Fruit fly (Drosophila melanogaster) S2 (cell line): ENCODE results near the gene alpha-Spec.
A peak's percentile ranks its signal among the peaks of the same experiment; 100 is the strongest.

Experiments
- CG8478 ChIP-seq: fragments of >200 bp; optimal IDR thresholded peaks from 2 replicates; lab custom pipeline; 2018
- CTCF ChIP-seq, 2 experiments: fragments of >200 bp; optimal IDR thresholded peaks; 2 replicates each; lab custom pipeline; 2018

The alpha-Spec gene

DNA sequence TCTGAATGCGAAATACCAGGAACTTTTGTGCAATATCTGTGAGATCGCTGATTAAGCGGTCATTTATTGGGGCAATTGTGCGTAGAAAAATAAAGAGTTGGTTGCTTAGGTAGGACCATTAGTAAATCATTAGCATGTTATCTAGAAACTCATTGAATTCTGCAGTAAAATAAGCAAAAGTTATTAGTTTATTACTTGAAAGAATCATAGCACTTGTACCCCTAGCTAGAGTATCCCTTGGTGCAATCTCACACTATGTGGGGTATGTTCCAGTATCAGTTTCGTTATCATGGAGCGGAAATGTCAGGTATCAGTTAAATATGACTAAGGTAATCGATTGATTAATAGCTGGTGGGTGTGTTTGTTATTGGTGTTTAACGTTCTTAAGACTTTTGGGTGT, 49.7 kb downstream of the alpha-Spec start:
- no peak for TF ChIP-seq CTCF (optimal IDR thresholded peaks at IDR 0.05; lab: Kevin White, UChicago)
- no peak for TF ChIP-seq CG8478 (lab: Kevin White, UChicago)

DNA sequence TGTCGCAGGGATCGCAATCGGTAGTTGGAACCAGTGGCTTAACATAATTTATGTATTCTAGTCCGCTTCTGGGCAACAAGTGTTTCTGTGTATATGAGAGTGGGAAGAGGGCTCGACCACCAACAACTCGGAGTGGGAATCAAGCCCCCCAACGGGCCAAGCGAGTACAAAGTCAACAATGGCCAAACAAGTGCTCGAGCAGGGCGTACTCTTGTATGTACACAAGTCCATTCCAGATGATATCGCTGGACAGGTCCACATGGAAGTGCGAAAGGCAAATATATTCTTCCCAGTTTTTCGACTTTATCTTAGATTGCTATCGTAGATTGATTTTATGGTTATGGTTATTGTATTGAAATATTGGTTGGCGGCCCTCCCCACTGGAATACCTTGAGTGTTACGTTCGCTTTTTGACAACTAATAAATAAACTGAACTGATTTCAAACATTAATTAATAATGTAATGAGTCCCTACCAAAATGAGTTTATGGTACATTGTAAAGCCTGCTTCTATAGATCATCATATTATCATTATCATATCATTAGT, 52.5 kb downstream of the alpha-Spec start:
- TF ChIP-seq CTCF (optimal IDR thresholded peaks at IDR 0.05; lab: Kevin White, UChicago) (no peak), CG8478 (lab: Kevin White, UChicago) (no peak)

- TF ChIP-seq CG8478 (lab: Kevin White, UChicago), result no peak
- no peak for TF ChIP-seq CTCF (optimal IDR thresholded peaks at IDR 0.05; lab: Kevin White, UChicago)
Observed at dm6 chr3L:1741655-1742551, 53.2 kb downstream of the alpha-Spec start.

- TF ChIP-seq CG8478 (lab: Kevin White, UChicago) (no peak), CTCF (optimal IDR thresholded peaks at IDR 0.05; lab: Kevin White, UChicago) (no peak)
Observed at dm6 chr3L:1741107-1741506, 54.0 kb downstream of the alpha-Spec start.

DNA sequence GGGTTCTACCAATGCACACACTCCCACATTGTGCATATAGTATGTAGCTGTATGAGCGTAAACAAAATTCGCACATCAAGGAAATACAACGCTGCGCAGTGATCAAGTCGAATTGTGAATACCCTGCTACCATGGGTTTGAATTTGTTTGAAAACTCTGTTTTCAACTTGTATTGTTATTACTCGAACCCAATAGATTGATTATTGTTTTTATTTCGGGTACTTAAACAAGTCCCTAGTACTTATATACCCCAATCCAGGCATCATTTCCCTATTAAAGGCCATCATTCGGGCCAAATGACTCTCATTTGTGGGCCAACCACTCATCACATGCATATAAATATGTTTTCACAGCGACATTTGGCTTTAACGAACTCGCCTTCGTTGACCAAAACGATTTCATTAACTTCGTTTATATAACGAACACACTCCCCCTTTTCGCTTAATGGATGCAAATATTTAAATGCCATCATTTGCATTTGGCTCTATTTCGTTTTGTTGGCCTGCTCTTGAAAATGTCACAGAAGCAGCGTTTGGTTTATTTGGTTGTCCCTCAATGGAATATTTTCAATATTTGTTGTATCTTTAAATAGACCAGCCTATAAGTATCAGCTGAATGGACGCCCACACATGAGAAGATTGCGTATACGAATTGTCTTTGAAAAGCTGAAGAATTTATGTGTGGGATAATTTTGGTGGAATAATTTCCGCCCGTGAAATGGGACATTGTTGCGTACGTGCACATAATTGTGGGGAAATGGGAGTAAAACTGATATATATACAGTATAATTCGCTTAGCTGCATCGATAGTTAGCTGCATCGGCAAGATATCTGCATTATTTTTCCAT, 54.8 kb downstream of the alpha-Spec start:
- no peak for TF ChIP-seq CTCF (optimal IDR thresholded peaks at IDR 0.05; lab: Kevin White, UChicago)
- no peak for TF ChIP-seq CG8478 (lab: Kevin White, UChicago)

dm6 chr3L:1739522-1740128, 55.5 kb downstream of the alpha-Spec start:
- TF ChIP-seq CTCF (optimal IDR thresholded peaks at IDR 0.05; lab: Kevin White, UChicago) (no peak), CG8478 (lab: Kevin White, UChicago) (no peak)

DNA sequence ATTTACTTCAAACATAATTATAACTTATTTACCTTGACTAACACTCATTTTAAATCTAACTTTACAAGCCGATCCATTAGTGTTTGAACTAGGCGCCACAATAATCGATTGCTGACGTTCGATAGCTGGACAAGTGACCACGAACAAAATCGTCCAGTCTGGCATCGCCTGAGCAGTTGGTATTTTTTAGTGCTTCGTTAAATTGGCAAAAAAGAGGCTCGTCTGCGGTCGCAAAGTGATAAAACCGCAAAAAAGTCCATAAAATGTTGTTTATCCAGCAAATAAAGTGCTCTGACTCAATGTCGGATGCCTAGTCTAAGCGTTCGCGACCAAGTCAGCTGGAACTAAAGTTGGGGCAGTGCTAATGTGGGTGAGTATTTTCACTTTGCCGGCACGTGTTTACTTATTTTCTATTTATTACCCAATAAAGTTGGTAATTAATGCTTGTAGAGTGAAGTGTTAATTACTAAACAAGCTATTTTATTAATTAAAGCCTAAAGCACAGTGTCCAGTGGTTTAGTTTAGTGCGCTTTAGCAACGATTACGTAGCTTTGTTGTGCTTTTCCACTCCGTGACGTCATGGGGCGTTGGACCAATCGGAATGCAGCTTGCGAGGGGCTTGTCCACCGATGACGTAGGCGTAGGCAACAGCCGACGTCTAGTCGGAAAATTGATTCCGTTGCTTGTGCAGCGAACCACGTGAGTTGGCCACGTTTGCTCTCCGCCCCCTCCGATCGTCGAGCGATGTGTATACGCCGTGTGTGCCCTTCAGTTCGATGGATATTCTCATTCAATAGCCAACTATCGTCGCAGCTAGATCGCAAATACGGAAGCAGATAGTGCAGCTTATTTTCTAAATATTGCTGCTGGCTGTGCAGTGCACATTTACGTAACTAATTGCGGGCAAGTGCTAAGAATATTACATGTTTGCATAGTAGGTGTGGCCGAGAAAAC, 56.5 kb downstream of the alpha-Spec start, which contains the start of gene Gk2:
Gene Gk2, plus strand, starts transcription at position 33 of the 954 bp plus-strand sequence.
- peak in 1 of 2 experiments; percentile 20 for TF ChIP-seq CTCF (optimal IDR thresholded peaks at IDR 0.05; lab: Kevin White, UChicago)
- TF ChIP-seq CG8478 (lab: Kevin White, UChicago), result no peak

dm6 chr3L:1737898-1738322, 57.2 kb downstream of the alpha-Spec start, which contains the start of gene PIG-Wb:
Gene PIG-Wb (minus strand): TSS chr3L:1738106.
- TF ChIP-seq CG8478 (lab: Kevin White, UChicago), result no peak
- no peak for TF ChIP-seq CTCF (optimal IDR thresholded peaks at IDR 0.05; lab: Kevin White, UChicago)

dm6 chr3L:1735603-1736002, 59.5 kb downstream of the alpha-Spec start, which contains the start of gene Oseg4:
Gene Oseg4 (minus strand): TSS chr3L:1735767.
- TF ChIP-seq CTCF (optimal IDR thresholded peaks at IDR 0.05; lab: Kevin White, UChicago) (no peak), CG8478 (lab: Kevin White, UChicago) (no peak)

DNA sequence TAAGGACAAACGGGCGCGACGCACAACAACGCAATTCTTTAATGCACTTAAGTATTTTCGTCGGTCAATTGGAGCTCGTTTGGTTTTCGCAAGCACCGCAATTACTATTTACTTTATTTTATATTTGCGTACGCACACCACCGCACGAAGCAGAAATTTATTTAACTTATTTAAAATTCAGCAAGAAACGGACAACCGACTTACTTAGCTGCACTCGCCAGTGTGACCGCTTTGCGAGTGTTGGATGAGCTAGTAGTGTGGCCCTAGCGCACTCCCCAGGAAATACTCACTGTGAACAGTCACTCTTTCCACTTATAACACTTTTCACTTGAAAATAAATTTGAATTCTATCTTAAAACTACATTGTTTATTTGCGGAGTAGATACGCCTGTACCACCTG, 64.3 kb downstream of the alpha-Spec start, which contains the start of gene drpr:
Gene drpr, minus strand, starts transcription at position 235 of the 400 bp plus-strand sequence.
- TF ChIP-seq CTCF (optimal IDR thresholded peaks at IDR 0.05; lab: Kevin White, UChicago), result peak; percentile 24 to 40
- no peak for TF ChIP-seq CG8478 (lab: Kevin White, UChicago)

DNA sequence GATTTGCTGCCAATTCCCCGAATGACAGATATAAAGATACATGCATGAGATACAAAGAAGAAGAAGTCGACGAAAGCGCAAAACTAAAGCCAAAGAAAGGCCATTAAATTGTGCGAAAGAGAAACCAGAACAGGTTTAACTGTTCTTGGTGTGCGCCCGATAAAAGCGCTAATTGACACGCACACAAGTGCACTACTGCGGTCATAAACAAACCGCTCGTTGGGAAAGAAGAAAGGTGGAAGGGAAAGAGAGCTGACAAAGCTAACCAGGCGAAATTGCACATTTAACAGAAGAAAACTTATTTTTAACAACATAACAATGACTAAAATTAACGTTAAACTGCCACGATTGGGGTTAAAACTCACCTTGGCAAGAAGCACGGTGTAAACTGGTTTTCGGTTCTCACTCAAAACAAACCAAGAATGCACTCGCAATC, 65.0 kb downstream of the alpha-Spec start:
- TF ChIP-seq CTCF (optimal IDR thresholded peaks at IDR 0.05; lab: Kevin White, UChicago) (no peak), CG8478 (lab: Kevin White, UChicago) (no peak)

- TF ChIP-seq CG8478 (lab: Kevin White, UChicago) (no peak), CTCF (optimal IDR thresholded peaks at IDR 0.05; lab: Kevin White, UChicago) (no peak)
Observed at dm6 chr3L:1729380-1730159, 65.6 kb downstream of the alpha-Spec start.
